Worm (Caenorhabditis elegans): ENCODE results near the gene bra-2.

- TF ChIP-seq nhr-12 (tag; optimal IDR thresholded peaks at IDR 0.05) (no peak), unc-39 (tag; optimal IDR thresholded peaks at IDR 0.05) (no peak), unc-55 (GFP tag; optimal IDR thresholded peaks at IDR 0.05) (no peak), peb-1 (tag; optimal IDR thresholded peaks at IDR 0.05) (no peak), unc-62 (GFP tag; optimal IDR thresholded peaks at IDR 0.05) (no peak), nhr-237 (tag; optimal IDR thresholded peaks at IDR 0.05) (no peak), skn-1 (tag; optimal IDR thresholded peaks at IDR 0.05) (no peak)
Measured at ce11 chrIII:954553-954952, 43.5 kb downstream of the bra-2 start, which contains the start of the genes T12B5.15 and T12B5.14.
